Worm (Caenorhabditis elegans): Measurements from ENCODE around the gene C44B7.11.

ce11 chrII:6860043-6860442, 37.3 kb downstream of the C44B7.11 start:
- TF ChIP-seq sem-4 (tag; optimal IDR thresholded peaks at IDR 0.05) (no peak), lin-39 (tag; optimal IDR thresholded peaks at IDR 0.05) (no peak), ama-1 (optimal IDR thresholded peaks at IDR 0.05) (no peak), mab-5 (tag; optimal IDR thresholded peaks at IDR 0.05) (no peak), unc-62 (GFP tag; optimal IDR thresholded peaks at IDR 0.05) (no peak)
